Worm (Caenorhabditis elegans) whole organism, late embryonic: ENCODE results near the gene cutl-19.

Experiments used
- C38D4.7 ChIP-seq: fragments of 200-800 bp; sonication (Bioruptor generic); optimal IDR thresholded peaks from 2 replicates; lab custom pipeline; 2018; ENCODE audit warnings: mild to moderate bottlenecking, missing genetic modification characterization, moderate library complexity, missing compliant biosample characterization
- K09A11.1 ChIP-seq: sonication (generic microtip); optimal IDR thresholded peaks from 2 replicates; lab custom pipeline; 2017; ENCODE audit warnings: antibody characterized with exemption, mild to moderate bottlenecking, missing genetic modification characterization, missing compliant biosample characterization; ENCODE audit not compliant: insufficient read depth
- Y22D7AL.16 ChIP-seq: sonication (generic microtip); optimal IDR thresholded peaks from 2 replicates; lab custom pipeline; 2016; ENCODE audit warnings: missing genetic modification characterization, missing compliant biosample characterization
- ahr-1 ChIP-seq: sonication (generic microtip); optimal IDR thresholded peaks from 2 replicates; lab custom pipeline; 2016; ENCODE audit warnings: missing genetic modification characterization, missing compliant biosample characterization
- ceh-14 ChIP-seq: sonication (generic microtip); optimal IDR thresholded peaks from 2 replicates; lab custom pipeline; 2016; ENCODE audit warnings: missing genotype, missing genetic modification characterization, missing compliant biosample characterization
- ceh-18 ChIP-seq: sonication (generic microtip); optimal IDR thresholded peaks from 2 replicates; lab custom pipeline; 2016; ENCODE audit warnings: missing genetic modification characterization, missing compliant biosample characterization
- ceh-19 ChIP-seq: fragments of 200-800 bp; sonication (Bioruptor generic); optimal IDR thresholded peaks from 2 replicates; lab custom pipeline; 2018; ENCODE audit warnings: mild to moderate bottlenecking, missing genetic modification characterization, missing compliant biosample characterization
- ceh-22 ChIP-seq: sonication (generic microtip); optimal IDR thresholded peaks from 2 replicates; lab custom pipeline; 2017; ENCODE audit warnings: missing biosample characterization, missing genetic modification characterization
- ceh-31 ChIP-seq: sonication (generic microtip); optimal IDR thresholded peaks from 2 replicates; lab custom pipeline; 2016; ENCODE audit warnings: missing genetic modification characterization, missing compliant biosample characterization
- ceh-48 ChIP-seq: sonication (generic microtip); optimal IDR thresholded peaks from 2 replicates; lab custom pipeline; 2016; ENCODE audit warnings: missing genetic modification characterization, inconsistent platforms, missing compliant biosample characterization
- ceh-9 ChIP-seq: sonication (generic microtip); optimal IDR thresholded peaks from 2 replicates; lab custom pipeline; 2016; ENCODE audit warnings: mild to moderate bottlenecking, missing genetic modification characterization, inconsistent platforms, missing compliant biosample characterization
- dmd-4 ChIP-seq: sonication (generic microtip); optimal IDR thresholded peaks from 2 replicates; lab custom pipeline; 2016; ENCODE audit warnings: borderline replicate concordance, missing genetic modification characterization, missing compliant biosample characterization
- elt-2 ChIP-seq: sonication (generic microtip); optimal IDR thresholded peaks from 2 replicates; lab custom pipeline; 2016; ENCODE audit warnings: missing genetic modification reagents, missing genetic modification characterization, missing compliant biosample characterization
- elt-4 ChIP-seq: sonication (generic microtip); optimal IDR thresholded peaks from 2 replicates; lab custom pipeline; 2016; ENCODE audit warnings: missing genetic modification characterization, missing compliant biosample characterization
- ets-4 ChIP-seq: sonication (generic microtip); optimal IDR thresholded peaks from 2 replicates; lab custom pipeline; 2016; ENCODE audit warnings: missing genetic modification characterization, missing compliant biosample characterization
- eyg-1 ChIP-seq: sonication (generic microtip); optimal IDR thresholded peaks from 2 replicates; lab custom pipeline; 2016; ENCODE audit warnings: missing genotype, missing genetic modification characterization, missing compliant biosample characterization
- fkh-6 ChIP-seq: sonication (generic microtip); optimal IDR thresholded peaks from 2 replicates; lab custom pipeline; 2016; ENCODE audit warnings: missing genetic modification characterization, missing compliant biosample characterization
- gmeb-2 ChIP-seq: sonication (generic microtip); optimal IDR thresholded peaks from 2 replicates; lab custom pipeline; 2016; ENCODE audit warnings: missing genetic modification characterization, inconsistent platforms, missing compliant biosample characterization
- hlh-6 ChIP-seq: sonication (generic microtip); optimal IDR thresholded peaks from 2 replicates; lab custom pipeline; 2016; ENCODE audit warnings: missing genotype, missing genetic modification characterization, missing compliant biosample characterization
- hlh-8 ChIP-seq: sonication (generic microtip); optimal IDR thresholded peaks from 2 replicates; lab custom pipeline; 2016; ENCODE audit warnings: missing genotype, missing genetic modification characterization, missing compliant biosample characterization
- lim-6 ChIP-seq: sonication (generic microtip); optimal IDR thresholded peaks from 2 replicates; lab custom pipeline; 2016; ENCODE audit warnings: missing genetic modification characterization, missing compliant biosample characterization
- lin-11 ChIP-seq: fragments of 200-800 bp; sonication (Bioruptor generic); optimal IDR thresholded peaks from 2 replicates; lab custom pipeline; 2018; ENCODE audit warnings: mild to moderate bottlenecking, missing genetic modification characterization, missing compliant biosample characterization
- pax-1 ChIP-seq: fragments of 150-350 bp; optimal IDR thresholded peaks from 2 replicates; lab custom pipeline; 2014; ENCODE audit warnings: missing biosample characterization, missing genetic modification characterization
- pha-2 ChIP-seq: sonication (generic microtip); optimal IDR thresholded peaks from 2 replicates; lab custom pipeline; 2017; ENCODE audit warnings: mild to moderate bottlenecking, missing genetic modification characterization, missing compliant biosample characterization
- pqm-1 ChIP-seq: sonication (generic microtip); optimal IDR thresholded peaks from 2 replicates; lab custom pipeline; 2016; ENCODE audit warnings: missing genetic modification characterization, missing compliant biosample characterization
- pros-1 ChIP-seq: fragments of 150-350 bp; optimal IDR thresholded peaks from 2 replicates; lab custom pipeline; 2014; ENCODE audit warnings: missing biosample characterization, missing genetic modification reagents, missing genetic modification characterization
- rnt-1 ChIP-seq: sonication (generic microtip); optimal IDR thresholded peaks from 2 replicates; lab custom pipeline; 2016; ENCODE audit warnings: missing genetic modification characterization, missing compliant biosample characterization
- sox-2 ChIP-seq: fragments of 200-800 bp; sonication (Bioruptor generic); IDR thresholded peaks from 2 replicates; pipeline ENCODE4 v1.3.6; 2022; ENCODE audit warnings: missing genetic modification reagents, missing genetic modification characterization, missing compliant biosample characterization
- sox-4 ChIP-seq: sonication (generic microtip); optimal IDR thresholded peaks from 2 replicates; lab custom pipeline; 2017; ENCODE audit warnings: mild to moderate bottlenecking, missing genetic modification characterization, inconsistent platforms, missing compliant biosample characterization
- syd-9 ChIP-seq: sonication (generic microtip); optimal IDR thresholded peaks from 2 replicates; lab custom pipeline; 2016; ENCODE audit warnings: mild to moderate bottlenecking, missing genetic modification characterization, moderate library complexity, missing compliant biosample characterization
- tbx-2 ChIP-seq: sonication (generic microtip); optimal IDR thresholded peaks from 2 replicates; lab custom pipeline; 2016; ENCODE audit warnings: missing genetic modification characterization, missing compliant biosample characterization
- tbx-7 ChIP-seq: sonication (generic microtip); optimal IDR thresholded peaks from 2 replicates; lab custom pipeline; 2016; ENCODE audit warnings: missing genotype, missing genetic modification characterization, missing compliant biosample characterization
- unc-3 ChIP-seq, 2 experiments: fragments of 200-800 bp in 1 of 2; sonication (Bioruptor generic) in 1 of 2; sonication (generic microtip) in 1 of 2; conservative IDR thresholded peaks in 1 of 2; optimal IDR thresholded peaks in 1 of 2; 2 replicates each; pipeline versions ENCODE4 v1.3.6 to Lab custom; 2016 to 2022; ENCODE audit warnings: missing compliant biosample characterization in 2 of 2, missing genetic modification characterization in 2 of 2, missing genetic modification reagents in 1 of 2
- unc-42 ChIP-seq: sonication (generic microtip); optimal IDR thresholded peaks from 2 replicates; lab custom pipeline; 2016; ENCODE audit warnings: missing genotype, missing genetic modification characterization, missing compliant biosample characterization
- unc-55 ChIP-seq: sonication (generic microtip); optimal IDR thresholded peaks from 2 replicates; lab custom pipeline; 2017; ENCODE audit warnings: missing biosample characterization, missing genetic modification reagents, missing genetic modification characterization
- zip-5 ChIP-seq: sonication (generic microtip); optimal IDR thresholded peaks from 2 replicates; lab custom pipeline; 2016; ENCODE audit warnings: missing genetic modification characterization, missing compliant biosample characterization

The cutl-19 gene

DNA sequence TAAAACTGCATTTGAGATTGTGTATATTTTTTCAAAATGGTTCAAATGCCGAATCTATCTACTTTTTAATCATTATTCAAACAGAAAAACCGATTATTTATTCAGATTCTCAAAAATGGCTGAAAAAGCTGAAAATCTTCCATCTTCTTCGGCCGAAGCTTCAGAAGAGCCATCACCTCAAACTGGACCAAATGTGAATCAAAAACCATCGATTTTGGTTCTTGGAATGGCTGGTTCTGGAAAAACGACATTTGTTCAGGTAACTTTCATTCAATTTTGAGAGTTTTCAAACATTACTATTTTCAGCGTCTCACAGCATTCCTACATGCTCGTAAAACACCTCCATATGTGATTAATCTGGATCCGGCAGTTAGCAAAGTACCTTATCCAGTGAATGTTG lies 41.5 kb upstream of the cutl-19 start, which contains the start of gene gop-2:
Gene gop-2, plus strand, starts transcription at position 106 of the 400 bp plus-strand sequence.
- TF ChIP-seq pros-1 (tag; lab: Kevin White, UChicago) (no peak), pha-2 (tag; lab: Kevin White, UChicago) (no peak), ets-4 (tag; lab: Kevin White, UChicago) (no peak), ceh-19 (no peak), tbx-2 (tag; lab: Kevin White, UChicago) (no peak), lin-11 (tag; lab: Kevin White, UChicago) (no peak), sox-4 (tag; lab: Kevin White, UChicago) (no peak), ceh-22 (tag; lab: Kevin White, UChicago) (no peak), ceh-9 (tag; lab: Kevin White, UChicago) (no peak), gmeb-2 (tag; lab: Kevin White, UChicago) (no peak), C38D4.7 (GFP tag; lab: Kevin White, UChicago) (no peak), ceh-31 (no peak), syd-9 (tag; lab: Kevin White, UChicago) (no peak)

DNA sequence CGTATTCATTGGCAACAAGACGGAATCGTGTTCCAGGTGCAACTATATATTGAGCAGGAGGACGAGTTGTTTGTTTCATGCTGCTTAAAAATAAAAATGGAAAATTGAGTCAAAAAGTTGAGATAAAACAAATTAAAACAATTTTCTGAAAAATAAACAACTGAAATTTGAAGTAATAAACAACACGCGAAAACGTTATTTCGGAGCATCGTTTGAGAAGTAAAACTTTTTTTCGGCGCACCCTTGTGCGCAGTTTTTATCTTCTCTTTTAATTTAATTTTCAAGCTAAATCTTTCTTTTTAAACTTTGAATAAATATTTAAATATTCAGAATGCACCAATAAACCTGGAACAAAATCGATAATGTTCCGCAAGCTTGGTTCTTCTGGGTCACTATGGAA lies 36.7 kb upstream of the cutl-19 start, which contains the start of the genes sumv-1 and gop-1:
Gene sumv-1, minus strand, starts transcription at position 80 of the 400 bp plus-strand sequence.
Gene gop-1, plus strand, starts transcription at position 331 of the 400 bp plus-strand sequence.
- TF ChIP-seq elt-4 (tag; lab: Kevin White, UChicago) (no peak), hlh-6 (tag; lab: Kevin White, UChicago) (no peak), unc-42 (tag; lab: Kevin White, UChicago) (peak; percentile 19), lin-11 (tag; lab: Kevin White, UChicago) (no peak), tbx-2 (tag; lab: Kevin White, UChicago) (no peak)

DNA sequence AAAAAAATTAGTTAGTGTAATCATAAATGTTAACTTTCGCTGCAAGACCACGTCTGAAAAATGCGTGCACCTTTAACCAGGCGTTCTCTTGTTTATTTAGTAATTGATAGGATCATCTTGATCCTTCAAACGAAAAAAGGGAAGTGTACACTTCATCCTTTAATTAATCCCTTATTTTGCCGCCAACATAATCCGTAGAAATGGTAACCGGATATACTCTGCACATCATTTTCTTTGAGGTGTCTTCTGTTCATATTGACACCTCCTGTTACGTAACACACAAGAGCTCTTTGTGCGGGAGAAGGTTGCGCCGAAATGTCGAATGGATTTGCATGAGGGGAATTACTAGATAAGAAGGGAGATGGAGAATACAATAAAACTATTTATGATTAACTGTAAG lies 31.3 kb upstream of the cutl-19 start:
- TF ChIP-seq ceh-9 (tag; lab: Kevin White, UChicago) (no peak), pqm-1 (tag; lab: Kevin White, UChicago) (no peak), gmeb-2 (tag; lab: Kevin White, UChicago) (no peak), lim-6 (tag; lab: Kevin White, UChicago) (no peak)

DNA sequence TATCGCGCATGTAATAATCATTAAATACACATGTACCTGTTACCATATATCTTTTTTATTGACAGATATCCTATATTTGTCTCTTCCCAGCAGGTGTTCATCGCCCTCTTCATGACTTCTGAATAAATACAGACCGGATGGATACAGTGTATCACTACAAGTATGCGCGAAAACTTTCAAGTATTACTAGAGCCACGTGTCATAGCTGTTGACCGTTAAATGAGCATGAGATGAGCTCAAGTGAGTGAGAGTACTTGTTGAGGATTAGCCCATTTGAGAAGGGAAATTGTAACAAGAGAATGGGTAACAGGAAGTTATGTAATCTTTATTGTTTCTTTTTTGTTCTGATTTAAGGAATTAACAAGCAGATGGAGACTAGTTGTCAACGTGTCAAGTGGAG lies 27.7 kb upstream of the cutl-19 start:
- no peak for TF ChIP-seq ahr-1 (tag; lab: Kevin White, UChicago)
- no peak for TF ChIP-seq ets-4 (tag; lab: Kevin White, UChicago)
- no peak for TF ChIP-seq pax-1 (tag; lab: Kevin White, UChicago)
- no peak for TF ChIP-seq unc-3 (GFP tag; conservative IDR thresholded peaks at IDR 0.05; lab: Robert Waterston, UW)
- no peak for TF ChIP-seq unc-3 (tag; optimal IDR thresholded peaks at IDR 0.05; lab: Kevin White, UChicago)
- TF ChIP-seq ceh-48 (tag; lab: Kevin White, UChicago) = no peak
- TF ChIP-seq C38D4.7 (GFP tag; lab: Kevin White, UChicago) = no peak

DNA sequence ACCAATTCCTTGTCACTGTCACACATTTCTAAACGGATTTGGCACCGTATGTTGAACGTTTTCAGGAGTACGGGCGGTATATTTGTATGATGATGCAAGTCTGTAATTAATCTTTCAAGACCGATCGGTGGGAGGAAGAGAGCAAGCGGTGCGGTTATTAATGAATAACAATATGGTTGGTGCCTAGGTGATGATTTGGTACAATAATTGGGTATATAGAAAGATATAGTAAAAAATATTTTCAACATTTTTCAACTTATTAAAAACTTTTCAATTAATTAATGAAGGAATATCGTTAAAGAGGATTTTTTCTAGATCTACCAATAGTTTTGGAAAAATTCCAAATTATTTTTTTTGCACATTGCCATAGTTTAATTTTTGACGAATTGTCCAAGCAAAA lies 27.1 kb upstream of the cutl-19 start, which contains the start of gene cnd-1:
Gene cnd-1, minus strand, starts transcription at position 101 of the 400 bp plus-strand sequence.
- no peak for TF ChIP-seq eyg-1
- no peak for TF ChIP-seq K09A11.1 (tag; lab: Kevin White, UChicago)
- no peak for TF ChIP-seq C38D4.7 (GFP tag; lab: Kevin White, UChicago)
- no peak for TF ChIP-seq sox-4 (tag; lab: Kevin White, UChicago)
- no peak for TF ChIP-seq gmeb-2 (tag; lab: Kevin White, UChicago)
- no peak for TF ChIP-seq ceh-18
- no peak for TF ChIP-seq unc-55
- no peak for TF ChIP-seq hlh-8 (tag; lab: Kevin White, UChicago)
- no peak for TF ChIP-seq Y22D7AL.16 (tag; lab: Kevin White, UChicago)
- TF ChIP-seq dmd-4 = no peak

DNA sequence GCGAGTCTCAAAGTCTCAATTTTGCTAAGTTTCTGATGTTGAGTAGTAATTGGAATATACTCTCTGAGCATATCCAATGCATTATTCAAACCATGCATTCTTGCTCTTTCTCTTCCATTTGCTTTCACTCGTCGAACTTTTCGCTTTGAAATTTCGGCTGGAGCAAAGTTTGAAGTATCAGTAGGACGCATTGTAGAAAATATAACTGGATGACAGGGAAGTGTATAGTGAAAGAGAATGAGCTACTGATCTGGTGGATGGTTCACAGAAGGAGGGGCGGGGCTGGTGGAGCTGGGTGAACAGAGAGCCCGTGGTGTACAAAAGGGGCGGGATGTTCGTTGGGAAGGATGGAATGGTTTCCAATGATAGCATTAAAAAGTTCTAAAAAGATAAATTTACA lies 24.4 kb upstream of the cutl-19 start:
- TF ChIP-seq elt-2 (tag; lab: Kevin White, UChicago) (no peak), tbx-7 (tag; lab: Kevin White, UChicago) (no peak), fkh-6 (tag; lab: Kevin White, UChicago) (no peak), rnt-1 (tag; lab: Kevin White, UChicago) (no peak), ceh-14 (tag; lab: Kevin White, UChicago) (no peak), unc-3 (GFP tag; conservative IDR thresholded peaks at IDR 0.05; lab: Robert Waterston, UW) (no peak), unc-3 (tag; optimal IDR thresholded peaks at IDR 0.05; lab: Kevin White, UChicago) (no peak), ceh-22 (tag; lab: Kevin White, UChicago) (no peak), ceh-31 (no peak), sox-2 (GFP tag; lab: Robert Waterston, UW) (no peak), zip-5 (tag; lab: Kevin White, UChicago) (no peak), pros-1 (tag; lab: Kevin White, UChicago) (no peak), ceh-18 (no peak)
- TF ChIP-seq, all 69 proteins: peak for 0
